Fruit fly (Drosophila melanogaster) whole organism, adult: Measurements from ENCODE around the gene Cip4.

Experiments
- CG11617 ChIP-seq: fragments of 200-800 bp; sonication (Bioruptor generic); optimal IDR thresholded peaks from 2 replicates; lab custom pipeline; 2017; ENCODE audit warnings: mild to moderate bottlenecking, missing biosample characterization, missing genetic modification reagents, missing genetic modification characterization
- CG12768 ChIP-seq: fragments of 200-800 bp; sonication (Bioruptor generic); optimal IDR thresholded peaks from 2 replicates; lab custom pipeline; 2017; ENCODE audit warnings: missing biosample characterization, missing genetic modification characterization, mild to moderate bottlenecking, moderate library complexity, missing genetic modification reagents
- CG14711 ChIP-seq: fragments of 200-800 bp; sonication (Bioruptor generic); optimal IDR thresholded peaks from 2 replicates; lab custom pipeline; 2018; ENCODE audit warnings: missing biosample characterization, mild to moderate bottlenecking, missing genetic modification characterization, moderate library complexity
- CG1620 ChIP-seq: fragments of 200-800 bp; sonication (Bioruptor generic); optimal IDR thresholded peaks from 2 replicates; lab custom pipeline; 2016; ENCODE audit warnings: missing biosample characterization, missing genetic modification characterization
- CG33017 ChIP-seq: fragments of 200-800 bp; sonication (Bioruptor generic); optimal IDR thresholded peaks from 2 replicates; lab custom pipeline; 2018; ENCODE audit warnings: missing biosample characterization, mild to moderate bottlenecking, missing genetic modification characterization, moderate library complexity
- CG5204 ChIP-seq: fragments of 200-800 bp; sonication (Bioruptor generic); optimal IDR thresholded peaks from 2 replicates; lab custom pipeline; 2016; ENCODE audit warnings: missing biosample characterization, missing genetic modification characterization
- CG7045 ChIP-seq: fragments of 200-800 bp; sonication (Bioruptor generic); optimal IDR thresholded peaks from 2 replicates; lab custom pipeline; 2017; ENCODE audit warnings: missing biosample characterization, mild to moderate bottlenecking, missing genetic modification characterization
- CG7101 ChIP-seq: fragments of 200-800 bp; sonication (Bioruptor generic); optimal IDR thresholded peaks from 2 replicates; lab custom pipeline; 2018; ENCODE audit warnings: missing biosample characterization, mild to moderate bottlenecking, missing genetic modification characterization, moderate library complexity
- Clk ChIP-seq: fragments of 200-800 bp; sonication (Bioruptor generic); optimal IDR thresholded peaks from 2 replicates; lab custom pipeline; 2017; ENCODE audit warnings: missing biosample characterization, missing genetic modification characterization
- Crg-1 ChIP-seq: fragments of 200-800 bp; sonication (Bioruptor generic); optimal IDR thresholded peaks from 2 replicates; lab custom pipeline; 2016; ENCODE audit warnings: missing biosample characterization, missing genetic modification characterization
- Hr96 ChIP-seq: fragments of 200-800 bp; sonication (Bioruptor generic); optimal IDR thresholded peaks from 2 replicates; lab custom pipeline; 2016; ENCODE audit warnings: missing biosample characterization, missing genetic modification characterization
- Mnt ChIP-seq: fragments of 200-800 bp; sonication (Bioruptor generic); optimal IDR thresholded peaks from 2 replicates; lab custom pipeline; 2016; ENCODE audit warnings: missing biosample characterization, mild to moderate bottlenecking, missing genetic modification characterization
- bab1 ChIP-seq: fragments of 200-800 bp; sonication (Bioruptor generic); optimal IDR thresholded peaks from 3 replicates; lab custom pipeline; 2019; ENCODE audit warnings: missing biosample characterization, mild to moderate bottlenecking, missing genetic modification characterization, moderate library complexity
- cic ChIP-seq: fragments of 200-800 bp; sonication (Bioruptor generic); optimal IDR thresholded peaks from 2 replicates; lab custom pipeline; 2017; ENCODE audit warnings: missing biosample characterization, mild to moderate bottlenecking, missing genetic modification characterization, moderate library complexity
- cnc ChIP-seq, 2 experiments: fragments of >200 bp; optimal IDR thresholded peaks; 2 replicates each; lab custom pipeline; 2017
- kay ChIP-seq: fragments of 200-800 bp; sonication (Bioruptor generic); peaks from one replicate; lab custom pipeline; 2016; ENCODE audit warnings: missing biosample characterization, missing genetic modification characterization, borderline replicate concordance
- ovo ChIP-seq: fragments of 200-800 bp; sonication (Bioruptor generic); optimal IDR thresholded peaks from 2 replicates; lab custom pipeline; 2016; ENCODE audit warnings: missing biosample characterization, missing genetic modification characterization
- pad ChIP-seq: fragments of 200-800 bp; sonication (Bioruptor generic); optimal IDR thresholded peaks from 3 replicates; lab custom pipeline; 2017; ENCODE audit warnings: missing biosample characterization, missing genetic modification characterization, mild to moderate bottlenecking, moderate library complexity, missing genetic modification reagents
- tj ChIP-seq: fragments of 200-800 bp; sonication (Bioruptor generic); optimal IDR thresholded peaks from 3 replicates; lab custom pipeline; 2017; ENCODE audit warnings: missing biosample characterization, mild to moderate bottlenecking, missing genetic modification characterization, moderate library complexity
- toe ChIP-seq: fragments of 200-800 bp; sonication (Bioruptor generic); optimal IDR thresholded peaks from 2 replicates; lab custom pipeline; 2016; ENCODE audit warnings: missing biosample characterization, missing genetic modification characterization

Cip4 gene

dm6 chr3L:4363887-4364794 is at the start of gene Cip4, which contains the start of gene mRpS6:
Gene Cip4, minus strand, starts transcription at chr3L:4364102.
Gene mRpS6, plus strand, starts transcription at chr3L:4364550.
- TF ChIP-seq tj (GFP tag; lab: Kevin White, UChicago) (peak; percentile 48), Mnt (GFP tag; lab: Kevin White, UChicago) (peak; percentile 98), CG12768 (GFP tag; lab: Kevin White, UChicago) (no peak), CG11617 (GFP tag; lab: Kevin White, UChicago) (peak; percentile 81), CG1620 (GFP tag; lab: Kevin White, UChicago) (peak; percentile 68), CG5204 (GFP tag; lab: Kevin White, UChicago) (peak; percentile 70), ovo (peak; percentile 62), Hr96 (GFP tag; lab: Kevin White, UChicago) (peak; percentile 16), CG7101 (tag; lab: Kevin White, UChicago) (peak; percentile 78), cic (peak; percentile 30), CG7045 (GFP tag; lab: Kevin White, UChicago) (no peak), CG33017 (peak; percentile 54), cnc (optimal IDR thresholded peaks at IDR 0.05; lab: Kevin White, UChicago) (no peak), toe (GFP tag; lab: Kevin White, UChicago) (peak; percentile 76), Crg-1 (peak; percentile 8), CG14711 (no peak), kay (GFP tag; lab: Kevin White, UChicago) (peak; percentile 87), Clk (no peak), bab1 (peak; percentile 63), pad (GFP tag; lab: Kevin White, UChicago) (peak; percentile 13)

dm6 chr3L:4412974-4413373 is 49.1 kb upstream of the Cip4 start:
- TF ChIP-seq Hr96 (GFP tag; lab: Kevin White, UChicago): no peak
- TF ChIP-seq Crg-1: no peak
- peak; percentile 75 for TF ChIP-seq kay (GFP tag; lab: Kevin White, UChicago)
- TF ChIP-seq tj (GFP tag; lab: Kevin White, UChicago): no peak
- peak; percentile 15 for TF ChIP-seq CG7045 (GFP tag; lab: Kevin White, UChicago)
- TF ChIP-seq toe (GFP tag; lab: Kevin White, UChicago): peak; percentile 41
- no peak for TF ChIP-seq CG1620 (GFP tag; lab: Kevin White, UChicago)
- TF ChIP-seq CG33017: no peak
- peak; percentile 81 to 89 for TF ChIP-seq cnc (optimal IDR thresholded peaks at IDR 0.05; lab: Kevin White, UChicago)
- no peak for TF ChIP-seq Mnt (GFP tag; lab: Kevin White, UChicago)
- no peak for TF ChIP-seq CG11617 (GFP tag; lab: Kevin White, UChicago)
- TF ChIP-seq Clk: no peak
- no peak for TF ChIP-seq ovo
- TF ChIP-seq bab1: no peak
- TF ChIP-seq pad (GFP tag; lab: Kevin White, UChicago): no peak
- peak; percentile 44 for TF ChIP-seq CG12768 (GFP tag; lab: Kevin White, UChicago)
- TF ChIP-seq CG7101 (tag; lab: Kevin White, UChicago): peak; percentile 9
- no peak for TF ChIP-seq cic
- no peak for TF ChIP-seq CG14711
- peak; percentile 57 for TF ChIP-seq CG5204 (GFP tag; lab: Kevin White, UChicago)

- TF ChIP-seq toe (GFP tag; lab: Kevin White, UChicago) (no peak), CG11617 (GFP tag; lab: Kevin White, UChicago) (no peak), kay (GFP tag; lab: Kevin White, UChicago) (peak; percentile 89), CG12768 (GFP tag; lab: Kevin White, UChicago) (no peak), tj (GFP tag; lab: Kevin White, UChicago) (no peak), CG5204 (GFP tag; lab: Kevin White, UChicago) (no peak), cic (no peak), Clk (no peak)
Observed at dm6 chr3L:4411951-4412350, 48.0 kb upstream of the Cip4 start.

DNA sequence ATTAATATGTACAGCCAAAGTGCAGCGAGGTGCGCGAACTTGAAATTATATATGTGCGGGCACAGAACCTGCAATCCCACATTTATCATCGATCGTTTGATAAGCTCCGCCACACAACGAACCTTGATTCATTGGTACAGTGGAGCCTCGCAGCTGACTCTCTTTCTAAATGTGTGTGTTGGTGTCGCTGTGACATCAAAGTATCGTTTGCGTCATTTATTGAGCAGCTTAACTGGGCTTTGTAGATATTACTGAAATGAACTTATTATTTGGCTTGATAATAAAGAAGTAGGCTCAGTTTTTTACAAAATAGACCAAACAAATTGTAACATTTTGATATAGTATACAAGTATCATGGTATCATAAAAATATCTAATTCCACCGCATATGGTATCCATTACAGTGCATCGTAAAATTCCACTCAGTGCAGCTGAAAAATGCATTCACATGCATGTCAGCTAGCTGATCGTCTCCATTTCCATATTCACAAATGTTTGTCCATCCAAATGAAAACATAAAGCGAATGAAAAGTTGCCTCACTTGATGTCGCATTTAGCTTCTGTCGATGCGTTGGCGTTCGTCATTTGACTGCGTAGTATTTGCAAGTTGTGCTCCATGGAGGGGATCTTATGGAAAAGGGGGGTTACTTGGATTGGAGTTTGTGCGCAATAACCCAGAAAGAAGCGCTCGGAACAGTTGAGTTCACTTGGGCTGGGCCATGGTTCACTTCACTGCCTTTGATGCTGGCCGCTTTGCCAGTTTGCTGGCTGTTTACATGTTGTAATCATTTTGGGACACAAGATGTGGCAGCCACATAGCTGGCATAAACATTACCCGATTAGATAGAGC is 47.3 kb upstream of the Cip4 start:
- TF ChIP-seq pad (GFP tag; lab: Kevin White, UChicago) (no peak), Crg-1 (peak; percentile 46), CG5204 (GFP tag; lab: Kevin White, UChicago) (no peak), ovo (no peak), CG33017 (peak; percentile 3), tj (GFP tag; lab: Kevin White, UChicago) (peak; percentile 53), CG12768 (GFP tag; lab: Kevin White, UChicago) (peak; percentile 14), kay (GFP tag; lab: Kevin White, UChicago) (peak; percentile 89), CG7101 (tag; lab: Kevin White, UChicago) (peak; percentile 11)

dm6 chr3L:4409898-4410629 is 46.2 kb upstream of the Cip4 start:
- TF ChIP-seq toe (GFP tag; lab: Kevin White, UChicago): no peak
- TF ChIP-seq pad (GFP tag; lab: Kevin White, UChicago): peak; percentile 82
- peak; percentile 4 for TF ChIP-seq Mnt (GFP tag; lab: Kevin White, UChicago)
